Worm (Caenorhabditis elegans) whole organism, late embryonic: ENCODE data around the gene T28C6.8.

ENCODE experiments used
- C08G9.2 ChIP-seq: sonication (generic microtip); optimal IDR thresholded peaks from 2 replicates; lab custom pipeline; 2016; ENCODE audit warnings: mild to moderate bottlenecking, missing genetic modification characterization, moderate library complexity, missing compliant biosample characterization
- K09A11.1 ChIP-seq: sonication (generic microtip); optimal IDR thresholded peaks from 2 replicates; lab custom pipeline; 2017; ENCODE audit warnings: antibody characterized with exemption, mild to moderate bottlenecking, missing genetic modification characterization, missing compliant biosample characterization; ENCODE audit not compliant: insufficient read depth
- ama-1 ChIP-seq: fragments of 150-350 bp; optimal IDR thresholded peaks from 2 replicates; lab custom pipeline; 2014
- ceh-14 ChIP-seq: sonication (generic microtip); optimal IDR thresholded peaks from 2 replicates; lab custom pipeline; 2016; ENCODE audit warnings: missing genotype, missing genetic modification characterization, missing compliant biosample characterization
- ceh-19 ChIP-seq: fragments of 200-800 bp; sonication (Bioruptor generic); optimal IDR thresholded peaks from 2 replicates; lab custom pipeline; 2018; ENCODE audit warnings: mild to moderate bottlenecking, missing genetic modification characterization, missing compliant biosample characterization
- ceh-2 ChIP-seq: sonication (generic microtip); optimal IDR thresholded peaks from 2 replicates; lab custom pipeline; 2016; ENCODE audit warnings: missing genotype, missing genetic modification characterization, missing compliant biosample characterization
- ceh-34 ChIP-seq: sonication (generic microtip); optimal IDR thresholded peaks from 2 replicates; lab custom pipeline; 2016; ENCODE audit warnings: mild to moderate bottlenecking, missing genetic modification characterization, missing compliant biosample characterization
- ceh-45 ChIP-seq: fragments of 200-800 bp; sonication (Bioruptor generic); IDR thresholded peaks from 2 replicates; pipeline ENCODE4 v1.3.6; 2022; ENCODE audit warnings: missing genetic modification reagents, missing genetic modification characterization, missing compliant biosample characterization
- ceh-9 ChIP-seq: sonication (generic microtip); optimal IDR thresholded peaks from 2 replicates; lab custom pipeline; 2016; ENCODE audit warnings: mild to moderate bottlenecking, missing genetic modification characterization, inconsistent platforms, missing compliant biosample characterization
- che-1 ChIP-seq: sonication (generic microtip); optimal IDR thresholded peaks from 2 replicates; lab custom pipeline; 2016; ENCODE audit warnings: mild to moderate bottlenecking, missing genetic modification characterization, missing compliant biosample characterization
- dmd-4 ChIP-seq: sonication (generic microtip); optimal IDR thresholded peaks from 2 replicates; lab custom pipeline; 2016; ENCODE audit warnings: borderline replicate concordance, missing genetic modification characterization, missing compliant biosample characterization
- dve-1 ChIP-seq: sonication (generic microtip); optimal IDR thresholded peaks from 2 replicates; lab custom pipeline; 2017; ENCODE audit warnings: antibody characterized with exemption, mild to moderate bottlenecking, missing genetic modification characterization, missing compliant biosample characterization
- elt-2 ChIP-seq: sonication (generic microtip); optimal IDR thresholded peaks from 2 replicates; lab custom pipeline; 2016; ENCODE audit warnings: missing genetic modification reagents, missing genetic modification characterization, missing compliant biosample characterization
- elt-4 ChIP-seq: sonication (generic microtip); optimal IDR thresholded peaks from 2 replicates; lab custom pipeline; 2016; ENCODE audit warnings: missing genetic modification characterization, missing compliant biosample characterization
- fkh-6 ChIP-seq: sonication (generic microtip); optimal IDR thresholded peaks from 2 replicates; lab custom pipeline; 2016; ENCODE audit warnings: missing genetic modification characterization, missing compliant biosample characterization
- gmeb-2 ChIP-seq: sonication (generic microtip); optimal IDR thresholded peaks from 2 replicates; lab custom pipeline; 2016; ENCODE audit warnings: missing genetic modification characterization, inconsistent platforms, missing compliant biosample characterization
- hlh-13 ChIP-seq: fragments of 200-800 bp; sonication (Bioruptor generic); optimal IDR thresholded peaks from 2 replicates; lab custom pipeline; 2018; ENCODE audit warnings: mild to moderate bottlenecking, missing genetic modification characterization, missing compliant biosample characterization
- hlh-15 ChIP-seq: sonication (generic microtip); optimal IDR thresholded peaks from 2 replicates; lab custom pipeline; 2016; ENCODE audit warnings: missing genetic modification characterization, missing compliant biosample characterization
- hlh-6 ChIP-seq: sonication (generic microtip); optimal IDR thresholded peaks from 2 replicates; lab custom pipeline; 2016; ENCODE audit warnings: missing genotype, missing genetic modification characterization, missing compliant biosample characterization
- lim-6 ChIP-seq: sonication (generic microtip); optimal IDR thresholded peaks from 2 replicates; lab custom pipeline; 2016; ENCODE audit warnings: missing genetic modification characterization, missing compliant biosample characterization
- lin-11 ChIP-seq: fragments of 200-800 bp; sonication (Bioruptor generic); optimal IDR thresholded peaks from 2 replicates; lab custom pipeline; 2018; ENCODE audit warnings: mild to moderate bottlenecking, missing genetic modification characterization, missing compliant biosample characterization
- madf-2 ChIP-seq: sonication (generic microtip); optimal IDR thresholded peaks from 2 replicates; lab custom pipeline; 2017; ENCODE audit warnings: missing genetic modification characterization, missing compliant biosample characterization
- nfya-1 ChIP-seq: sonication (generic microtip); optimal IDR thresholded peaks from 2 replicates; lab custom pipeline; 2017; ENCODE audit warnings: missing genetic modification characterization, mild to moderate bottlenecking, missing compliant biosample characterization, antibody characterized with exemption, moderate library complexity
- nhr-232 ChIP-seq: sonication (generic microtip); optimal IDR thresholded peaks from 2 replicates; lab custom pipeline; 2016; ENCODE audit warnings: missing genetic modification characterization, missing compliant biosample characterization
- npax-4 ChIP-seq: sonication (generic microtip); optimal IDR thresholded peaks from 2 replicates; lab custom pipeline; 2016; ENCODE audit warnings: missing genetic modification characterization, missing compliant biosample characterization
- odd-2 ChIP-seq: sonication (generic microtip); optimal IDR thresholded peaks from 2 replicates; lab custom pipeline; 2017; ENCODE audit warnings: antibody characterized with exemption, mild to moderate bottlenecking, missing genetic modification characterization, missing compliant biosample characterization
- pax-1 ChIP-seq: fragments of 150-350 bp; optimal IDR thresholded peaks from 2 replicates; lab custom pipeline; 2014; ENCODE audit warnings: missing biosample characterization, missing genetic modification characterization
- pha-2 ChIP-seq: sonication (generic microtip); optimal IDR thresholded peaks from 2 replicates; lab custom pipeline; 2017; ENCODE audit warnings: mild to moderate bottlenecking, missing genetic modification characterization, missing compliant biosample characterization
- pha-4 ChIP-seq: fragments of 150-350 bp; optimal IDR thresholded peaks from 2 replicates; lab custom pipeline; 2018; ENCODE audit warnings: missing biosample characterization, missing genetic modification reagents, missing genetic modification characterization
- ref-2 ChIP-seq: sonication (generic microtip); optimal IDR thresholded peaks from 2 replicates; lab custom pipeline; 2016; ENCODE audit warnings: missing genetic modification characterization, missing compliant biosample characterization
- rnt-1 ChIP-seq: sonication (generic microtip); optimal IDR thresholded peaks from 2 replicates; lab custom pipeline; 2016; ENCODE audit warnings: missing genetic modification characterization, missing compliant biosample characterization
- sdc-2 ChIP-seq: sonication (generic microtip); optimal IDR thresholded peaks from 2 replicates; lab custom pipeline; 2016; ENCODE audit warnings: missing genotype, missing genetic modification characterization, missing compliant biosample characterization
- sox-4 ChIP-seq: sonication (generic microtip); optimal IDR thresholded peaks from 2 replicates; lab custom pipeline; 2017; ENCODE audit warnings: mild to moderate bottlenecking, missing genetic modification characterization, inconsistent platforms, missing compliant biosample characterization
- syd-9 ChIP-seq: sonication (generic microtip); optimal IDR thresholded peaks from 2 replicates; lab custom pipeline; 2016; ENCODE audit warnings: mild to moderate bottlenecking, missing genetic modification characterization, moderate library complexity, missing compliant biosample characterization
- tbx-2 ChIP-seq: sonication (generic microtip); optimal IDR thresholded peaks from 2 replicates; lab custom pipeline; 2016; ENCODE audit warnings: missing genetic modification characterization, missing compliant biosample characterization
- ttx-3 ChIP-seq: sonication (generic microtip); optimal IDR thresholded peaks from 2 replicates; lab custom pipeline; 2016; ENCODE audit warnings: missing genetic modification reagents, missing genetic modification characterization, missing compliant biosample characterization
- unc-86 ChIP-seq: sonication (generic microtip); optimal IDR thresholded peaks from 2 replicates; lab custom pipeline; 2016; ENCODE audit warnings: missing genetic modification characterization, missing compliant biosample characterization
- zip-5 ChIP-seq: sonication (generic microtip); optimal IDR thresholded peaks from 2 replicates; lab custom pipeline; 2016; ENCODE audit warnings: missing genetic modification characterization, missing compliant biosample characterization

The T28C6.8 gene

DNA sequence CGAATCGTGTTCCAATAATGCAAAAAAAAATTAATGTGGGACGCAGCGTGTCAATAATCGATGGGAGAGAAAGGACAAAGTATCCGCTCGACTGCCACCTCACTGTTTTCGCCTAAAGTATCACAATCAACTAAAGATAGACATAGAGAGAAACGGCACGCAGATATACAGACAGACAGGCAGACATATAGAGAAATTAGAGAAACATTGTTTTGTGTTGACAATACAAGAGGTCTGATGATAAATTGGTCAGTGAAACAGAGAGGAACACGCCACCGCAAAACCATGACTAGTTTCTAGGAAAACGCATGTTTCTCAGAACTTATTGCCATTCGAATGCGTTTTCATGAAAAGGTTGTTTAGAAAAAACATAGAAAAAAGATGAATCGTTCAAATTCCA, at the start of gene T28C6.8:
TSS of gene T28C6.8 (minus strand) at position 137 of the 400 bp plus-strand sequence.
- TF ChIP-seq dve-1 (tag; lab: Kevin White, UChicago), result peak; percentile 5
- TF ChIP-seq ceh-19, result no peak
- no peak for TF ChIP-seq zip-5 (tag; lab: Kevin White, UChicago)
- no peak for TF ChIP-seq hlh-13 (GFP tag; lab: Kevin White, UChicago)

DNA sequence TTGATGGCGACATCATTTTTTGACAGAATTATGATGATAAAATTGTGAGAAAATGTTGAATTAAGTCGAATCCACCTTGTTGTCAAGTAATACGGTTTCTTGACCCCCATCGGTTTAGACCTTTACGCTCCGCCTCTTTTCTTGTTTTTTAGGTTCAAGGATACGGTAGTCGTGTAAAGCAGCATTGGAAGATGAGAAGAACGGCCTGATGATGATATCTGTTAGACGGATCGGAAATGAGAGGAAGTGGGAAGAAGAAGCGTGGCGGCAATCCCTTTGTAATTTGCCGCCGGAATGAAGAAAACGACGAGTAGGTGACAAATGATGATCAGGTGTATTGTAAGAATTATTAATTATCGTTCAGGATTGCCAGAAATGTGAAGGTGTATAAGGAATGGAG, 49.3 kb upstream of the T28C6.8 start, which contains the start of gene npax-4:
TSS of gene npax-4 (minus strand) at position 101 of the 400 bp plus-strand sequence.
- TF ChIP-seq syd-9 (no peak), odd-2 (tag; lab: Kevin White, UChicago) (no peak), tbx-2 (tag; lab: Kevin White, UChicago) (no peak), unc-86 (tag; lab: Kevin White, UChicago) (no peak), lim-6 (tag; lab: Kevin White, UChicago) (no peak), npax-4 (no peak), sdc-2 (tag; lab: Kevin White, UChicago) (no peak), ref-2 (tag; lab: Kevin White, UChicago) (no peak), ceh-2 (tag; lab: Kevin White, UChicago) (no peak), gmeb-2 (tag; lab: Kevin White, UChicago) (no peak), ceh-14 (tag; lab: Kevin White, UChicago) (no peak)
- TF ChIP-seq, all 69 proteins: peak for 0

DNA sequence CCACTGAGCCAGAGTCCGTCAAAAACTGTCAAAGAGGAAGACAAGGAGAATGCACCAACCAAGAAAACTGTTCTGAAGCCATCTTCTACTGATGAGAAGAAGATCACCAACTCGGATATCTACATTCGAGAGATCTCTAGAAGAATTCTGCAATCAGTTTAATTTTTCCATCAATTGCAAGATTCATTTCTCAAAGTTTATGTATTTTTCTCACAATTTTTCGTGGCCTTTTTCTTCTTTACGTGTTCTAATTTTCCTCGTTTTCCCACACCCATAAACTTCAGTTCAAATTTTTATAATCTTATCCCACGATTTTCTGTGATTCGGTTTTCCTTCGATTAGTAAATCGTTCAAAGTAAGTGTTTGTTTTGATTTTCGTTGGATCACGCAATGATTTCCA, 43.3 kb upstream of the T28C6.8 start, which contains the start of gene hdl-2:
TSS of gene hdl-2 (plus strand) at position 301 of the 400 bp plus-strand sequence.
- TF ChIP-seq che-1 (tag; lab: Kevin White, UChicago), result no peak
- no peak for TF ChIP-seq pha-4 (tag; lab: Kevin White, UChicago)
- no peak for TF ChIP-seq ceh-45 (GFP tag; lab: Robert Waterston, UW)
- no peak for TF ChIP-seq sox-4
- TF ChIP-seq ceh-2 (tag; lab: Kevin White, UChicago), result no peak
- TF ChIP-seq nhr-232 (tag; lab: Kevin White, UChicago), result no peak
- no peak for TF ChIP-seq ama-1
- no peak for TF ChIP-seq ceh-19
- no peak for TF ChIP-seq sdc-2 (tag; lab: Kevin White, UChicago)

DNA sequence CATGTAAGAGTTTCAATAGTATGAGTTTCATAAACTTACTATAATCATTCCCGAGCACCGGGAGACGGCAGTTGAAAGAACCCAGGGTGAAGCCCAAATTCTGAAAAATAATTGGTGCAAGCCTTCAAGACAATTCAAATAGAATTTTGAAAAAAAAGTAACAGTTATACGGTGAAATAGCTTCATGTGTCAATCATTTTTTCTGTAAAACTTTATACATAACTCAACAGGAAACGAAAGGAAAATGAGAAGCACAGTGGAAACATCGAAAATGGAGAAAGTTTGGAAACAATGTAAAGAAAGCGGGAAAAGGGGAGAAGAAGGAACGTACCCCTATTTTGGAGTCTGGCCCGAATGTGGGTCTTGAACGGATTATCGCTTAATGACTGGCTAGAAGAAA, 42.4 kb upstream of the T28C6.8 start, which contains the start of gene C09G9.3:
TSS of gene C09G9.3 (minus strand) at position 101 of the 400 bp plus-strand sequence.
- TF ChIP-seq ttx-3 (tag; lab: Kevin White, UChicago), result no peak
- TF ChIP-seq madf-2, result no peak
- no peak for TF ChIP-seq ceh-34 (tag; lab: Kevin White, UChicago)
- TF ChIP-seq elt-2 (tag; lab: Kevin White, UChicago), result no peak
- no peak for TF ChIP-seq ama-1
- TF ChIP-seq ceh-14 (tag; lab: Kevin White, UChicago), result no peak
- no peak for TF ChIP-seq pha-2 (tag; lab: Kevin White, UChicago)
- no peak for TF ChIP-seq lim-6 (tag; lab: Kevin White, UChicago)
- no peak for TF ChIP-seq elt-4 (tag; lab: Kevin White, UChicago)
- TF ChIP-seq hlh-6 (tag; lab: Kevin White, UChicago), result no peak
- no peak for TF ChIP-seq pax-1 (tag; lab: Kevin White, UChicago)
- no peak for TF ChIP-seq fkh-6 (tag; lab: Kevin White, UChicago)
- TF ChIP-seq, all 69 proteins: peak for 0

DNA sequence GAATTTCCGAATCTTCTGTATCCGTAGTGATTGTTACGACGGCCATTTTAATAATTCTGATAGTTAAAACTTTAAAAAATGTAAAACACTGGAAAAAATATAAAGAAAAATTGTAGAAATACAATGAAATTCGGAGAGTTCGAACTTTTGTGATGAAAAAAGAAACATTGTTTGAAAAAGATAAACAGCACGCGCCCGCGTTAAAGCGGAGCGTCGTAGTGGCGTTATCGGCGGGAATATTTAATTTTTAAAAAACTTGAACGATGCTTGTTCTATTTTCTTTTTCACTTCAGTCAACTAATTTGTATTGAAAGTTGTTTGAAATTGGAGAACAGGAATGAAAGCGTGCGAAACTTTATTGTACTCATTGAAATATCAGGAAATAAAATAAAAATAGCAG, 39.1 kb upstream of the T28C6.8 start, which contains the start of gene npp-23:
TSS of gene npp-23 (minus strand) at position 56 of the 400 bp plus-strand sequence.
- TF ChIP-seq ceh-9, result no peak
- peak; percentile 7 for TF ChIP-seq elt-2 (tag; lab: Kevin White, UChicago)
- no peak for TF ChIP-seq ceh-2 (tag; lab: Kevin White, UChicago)
- TF ChIP-seq lin-11 (tag; lab: Kevin White, UChicago), result no peak
- no peak for TF ChIP-seq hlh-15 (tag; lab: Kevin White, UChicago)
- TF ChIP-seq rnt-1 (tag; lab: Kevin White, UChicago), result no peak
- peak; percentile 13 for TF ChIP-seq nfya-1 (tag; lab: Kevin White, UChicago)
- no peak for TF ChIP-seq madf-2
- TF ChIP-seq npax-4, result no peak
- no peak for TF ChIP-seq C08G9.2
- TF ChIP-seq ceh-45 (GFP tag; lab: Robert Waterston, UW), result no peak
- TF ChIP-seq sox-4, result no peak
- no peak for TF ChIP-seq dmd-4 (tag; lab: Kevin White, UChicago)
- no peak for TF ChIP-seq K09A11.1 (tag; lab: Kevin White, UChicago)
- no peak for TF ChIP-seq elt-4 (tag; lab: Kevin White, UChicago)
- no peak for TF ChIP-seq nhr-232 (tag; lab: Kevin White, UChicago)
- TF ChIP-seq ceh-19, result no peak
